Worm (Caenorhabditis elegans) whole organism, midembryonic: ENCODE measurements around the gene B0563.7.

ENCODE experiments used
- T22C8.4 ChIP-seq: fragments of 200-800 bp; sonication (Bioruptor generic); IDR thresholded peaks from 2 replicates; pipeline ENCODE4 v1.3.6; 2022; ENCODE audit warnings: missing genetic modification characterization, missing compliant biosample characterization
- cog-1 ChIP-seq: sonication (generic microtip); optimal IDR thresholded peaks from 2 replicates; lab custom pipeline; 2016; ENCODE audit warnings: missing genetic modification characterization, missing compliant biosample characterization
- flt-1 ChIP-seq: fragments of 200-800 bp; sonication (Bioruptor generic); IDR thresholded peaks from 2 replicates; pipeline ENCODE4 v1.3.6; 2022; ENCODE audit warnings: missing genetic modification characterization, missing compliant biosample characterization
- klf-2 ChIP-seq: fragments of 200-800 bp; sonication (Bioruptor generic); conservative IDR thresholded peaks from 2 replicates; pipeline ENCODE4 v1.3.6; 2022; ENCODE audit warnings: missing genetic modification reagents, missing genetic modification characterization, missing compliant biosample characterization
- med-1 ChIP-seq: sonication (generic microtip); optimal IDR thresholded peaks from 2 replicates; lab custom pipeline; 2017; ENCODE audit warnings: missing genetic modification characterization, mild to moderate bottlenecking, missing compliant biosample characterization, antibody characterized with exemption, missing genetic modification reagents; ENCODE audit not compliant: insufficient read depth
- ref-1 ChIP-seq: fragments of 200-800 bp; sonication (Bioruptor generic); conservative IDR thresholded peaks from 2 replicates; pipeline ENCODE4 v1.3.6; 2022; ENCODE audit warnings: missing genetic modification reagents, missing genetic modification characterization, missing compliant biosample characterization
- tab-1 ChIP-seq: fragments of 200-800 bp; sonication (Bioruptor generic); IDR thresholded peaks from 2 replicates; pipeline ENCODE4 v1.3.6; 2022; ENCODE audit warnings: missing genetic modification characterization, missing compliant biosample characterization
- ztf-23 ChIP-seq: fragments of 200-800 bp; sonication (Bioruptor generic); IDR thresholded peaks from 2 replicates; pipeline ENCODE4 v1.3.6; 2022; ENCODE audit warnings: missing genetic modification reagents, missing genetic modification characterization, missing compliant biosample characterization
- ztf-29 ChIP-seq: fragments of 200-800 bp; sonication (Bioruptor generic); IDR thresholded peaks from 2 replicates; pipeline ENCODE4 v1.3.6; 2022; ENCODE audit warnings: missing genetic modification reagents, missing genetic modification characterization, missing compliant biosample characterization

B0563.7 gene

DNA sequence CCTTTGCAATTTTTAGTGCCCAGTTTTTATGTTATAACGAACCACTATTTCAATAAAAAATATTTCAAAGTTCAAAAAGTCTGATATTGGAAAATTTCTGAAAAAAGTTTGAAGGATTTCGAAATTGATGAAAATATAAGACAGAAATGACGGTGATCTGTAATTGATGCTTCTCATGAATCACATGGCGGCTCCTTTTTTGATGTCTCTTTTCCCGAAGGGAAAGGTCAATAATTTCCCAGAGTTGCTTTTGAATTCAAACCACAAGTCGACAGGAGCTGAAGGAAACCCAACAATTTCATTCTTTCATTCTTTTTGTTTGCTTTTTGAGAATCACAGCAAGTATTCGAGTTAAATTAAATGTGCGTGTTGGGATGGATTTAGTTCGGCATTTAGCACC, 18.2 kb upstream of the B0563.7 start, which contains the start of gene B0563.18:
B0563.18 (plus strand) TSS at position 301 of the 400 bp plus-strand sequence.
- TF ChIP-seq med-1 (GFP tag; lab: Kevin White, UChicago) (no peak), ztf-23 (no peak), tab-1 (GFP tag; lab: Robert Waterston, UW) (no peak), flt-1 (GFP tag; lab: Robert Waterston, UW) (no peak), cog-1 (tag; lab: Kevin White, UChicago) (no peak)

DNA sequence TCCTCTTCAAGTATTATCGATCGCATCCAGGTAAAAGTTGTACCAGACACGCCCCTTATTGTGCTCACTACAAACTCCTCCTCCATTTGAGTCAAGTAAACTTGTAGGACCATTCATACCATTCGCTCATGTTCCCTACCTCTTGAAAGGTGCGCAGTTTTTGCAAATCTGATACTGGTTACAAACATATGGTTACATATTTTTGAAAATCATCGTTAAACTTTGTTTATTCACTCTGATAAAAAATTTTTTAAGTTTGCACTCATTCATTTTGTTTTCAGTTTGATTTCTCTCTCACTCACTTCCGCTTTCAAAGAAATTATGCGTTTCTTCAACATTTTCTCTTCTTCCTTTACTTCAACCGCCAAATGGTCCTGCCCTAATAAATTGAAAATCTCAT, 17.1 kb upstream of the B0563.7 start, which contains the start of gene B0563.1:
B0563.1 (plus strand) TSS at position 301 of the 400 bp plus-strand sequence.
- no peak for TF ChIP-seq tab-1 (GFP tag; lab: Robert Waterston, UW)
- TF ChIP-seq med-1 (GFP tag; lab: Kevin White, UChicago), result no peak
- TF ChIP-seq ztf-23, result no peak
- TF ChIP-seq klf-2 (GFP tag; lab: Robert Waterston, UW), result no peak
- no peak for TF ChIP-seq ref-1 (GFP tag; lab: Robert Waterston, UW)
- TF ChIP-seq cog-1 (tag; lab: Kevin White, UChicago), result no peak
- no peak for TF ChIP-seq T22C8.4 (GFP tag; lab: Robert Waterston, UW)
- no peak for TF ChIP-seq flt-1 (GFP tag; lab: Robert Waterston, UW)
- TF ChIP-seq ztf-29, result no peak

DNA sequence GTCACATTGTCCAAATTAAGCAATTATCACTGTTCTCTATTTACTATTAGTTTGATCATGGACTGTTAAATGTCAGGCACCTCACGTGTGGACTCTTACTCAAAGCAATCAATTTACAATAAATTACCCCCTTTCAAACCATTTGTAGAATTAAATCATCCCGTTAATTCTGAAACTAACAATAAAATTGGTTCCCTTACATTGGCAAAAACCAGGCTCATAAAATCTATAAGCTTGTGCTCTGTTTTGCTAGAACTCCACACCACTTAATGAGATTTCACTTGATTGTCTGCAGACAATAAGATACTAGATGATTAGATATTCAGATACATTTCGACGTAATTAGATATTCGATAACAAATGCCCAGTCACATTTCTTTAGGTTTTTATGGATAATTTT, 15.9 kb upstream of the B0563.7 start:
- no peak for TF ChIP-seq flt-1 (GFP tag; lab: Robert Waterston, UW)
- no peak for TF ChIP-seq cog-1 (tag; lab: Kevin White, UChicago)
- TF ChIP-seq tab-1 (GFP tag; lab: Robert Waterston, UW), result no peak
- no peak for TF ChIP-seq klf-2 (GFP tag; lab: Robert Waterston, UW)
- no peak for TF ChIP-seq T22C8.4 (GFP tag; lab: Robert Waterston, UW)
- TF ChIP-seq med-1 (GFP tag; lab: Kevin White, UChicago), result no peak

- TF ChIP-seq T22C8.4 (GFP tag; lab: Robert Waterston, UW), result no peak
- no peak for TF ChIP-seq ref-1 (GFP tag; lab: Robert Waterston, UW)
- no peak for TF ChIP-seq ztf-29
- no peak for TF ChIP-seq cog-1 (tag; lab: Kevin White, UChicago)
These were observed 14.1 kb upstream of the B0563.7 start, which contains the start of gene B0563.9 for ce11 chrX:9168239-9168638. TSS of gene B0563.9 (plus strand) at chrX:9168539.

DNA sequence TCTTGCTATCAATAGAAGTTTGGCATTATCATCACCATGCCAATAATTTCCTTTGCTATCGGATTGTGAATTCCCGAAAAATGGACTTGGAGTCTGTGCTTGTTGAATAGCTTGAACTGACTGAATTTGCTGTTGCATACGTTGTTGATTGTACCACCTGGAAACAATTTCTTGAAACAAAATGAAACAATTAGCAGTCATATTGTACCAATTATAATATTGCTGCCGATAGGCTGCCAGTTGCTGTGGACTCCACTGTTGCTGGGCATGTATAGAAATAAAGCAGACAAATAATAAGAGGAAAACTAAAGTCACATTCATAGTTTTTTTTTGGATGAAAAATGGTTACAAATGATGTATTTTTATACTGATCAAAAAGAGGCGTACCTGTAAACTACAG, 12.8 kb upstream of the B0563.7 start, which contains the start of gene B0563.10:
B0563.10 (minus strand) TSS at position 325 of the 400 bp plus-strand sequence.
- TF ChIP-seq cog-1 (tag; lab: Kevin White, UChicago), result no peak
- no peak for TF ChIP-seq ref-1 (GFP tag; lab: Robert Waterston, UW)
- TF ChIP-seq med-1 (GFP tag; lab: Kevin White, UChicago), result no peak
- no peak for TF ChIP-seq ztf-23
- TF ChIP-seq ztf-29, result no peak
- TF ChIP-seq tab-1 (GFP tag; lab: Robert Waterston, UW), result no peak
- no peak for TF ChIP-seq klf-2 (GFP tag; lab: Robert Waterston, UW)
- TF ChIP-seq T22C8.4 (GFP tag; lab: Robert Waterston, UW), result no peak
- TF ChIP-seq flt-1 (GFP tag; lab: Robert Waterston, UW), result no peak

- no peak for TF ChIP-seq ztf-23
- no peak for TF ChIP-seq flt-1 (GFP tag; lab: Robert Waterston, UW)
- TF ChIP-seq med-1 (GFP tag; lab: Kevin White, UChicago), result no peak
- TF ChIP-seq T22C8.4 (GFP tag; lab: Robert Waterston, UW), result no peak
- TF ChIP-seq klf-2 (GFP tag; lab: Robert Waterston, UW), result no peak
- no peak for TF ChIP-seq ref-1 (GFP tag; lab: Robert Waterston, UW)
- TF ChIP-seq tab-1 (GFP tag; lab: Robert Waterston, UW), result no peak
- TF ChIP-seq cog-1 (tag; lab: Kevin White, UChicago), result no peak
- no peak for TF ChIP-seq ztf-29
These were observed 8.7 kb upstream of the B0563.7 start, which contains the start of gene tsp-11 for ce11 chrX:9162864-9163263. TSS of gene tsp-11 (plus strand) at chrX:9163164.

DNA sequence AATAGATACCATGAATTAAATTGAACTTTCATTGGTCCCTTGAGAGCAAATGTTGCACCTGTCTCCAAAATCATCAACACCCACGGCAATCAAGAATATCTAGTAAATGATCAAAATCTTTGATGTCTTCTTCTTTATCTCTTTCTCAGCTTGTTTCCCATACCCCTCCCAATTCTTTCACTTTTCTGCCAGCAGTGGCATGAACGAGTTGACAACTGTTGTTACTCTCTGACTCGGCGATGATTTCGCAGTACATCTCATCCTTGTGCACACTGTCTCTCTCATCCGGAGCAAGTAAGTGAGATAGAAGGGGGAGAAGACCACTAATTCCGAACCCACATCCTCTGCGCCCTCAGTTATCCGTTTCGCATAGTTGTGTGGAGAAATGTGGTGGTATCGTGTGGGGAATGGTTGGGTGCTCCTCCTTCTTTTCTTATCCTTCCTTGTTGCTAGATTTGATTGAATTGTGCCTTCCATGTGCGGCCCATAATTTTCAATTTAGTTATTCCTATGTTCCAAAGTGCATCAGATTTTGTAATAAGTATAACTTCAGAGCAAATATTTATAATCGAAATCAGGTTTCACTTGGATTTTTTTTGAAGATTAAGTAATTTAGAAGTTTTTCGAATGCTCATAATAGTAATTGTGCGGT, 7.3 kb upstream of the B0563.7 start:
- TF ChIP-seq cog-1 (tag; lab: Kevin White, UChicago), result no peak
- no peak for TF ChIP-seq ztf-29
- TF ChIP-seq ref-1 (GFP tag; lab: Robert Waterston, UW), result no peak
- no peak for TF ChIP-seq ztf-23
- no peak for TF ChIP-seq klf-2 (GFP tag; lab: Robert Waterston, UW)
- no peak for TF ChIP-seq flt-1 (GFP tag; lab: Robert Waterston, UW)
- no peak for TF ChIP-seq med-1 (GFP tag; lab: Kevin White, UChicago)
- no peak for TF ChIP-seq tab-1 (GFP tag; lab: Robert Waterston, UW)
- no peak for TF ChIP-seq T22C8.4 (GFP tag; lab: Robert Waterston, UW)

- TF ChIP-seq ztf-23, result no peak
- no peak for TF ChIP-seq ref-1 (GFP tag; lab: Robert Waterston, UW)
- TF ChIP-seq tab-1 (GFP tag; lab: Robert Waterston, UW), result no peak
- no peak for TF ChIP-seq cog-1 (tag; lab: Kevin White, UChicago)
- TF ChIP-seq T22C8.4 (GFP tag; lab: Robert Waterston, UW), result no peak
- TF ChIP-seq ztf-29, result no peak
These were observed 1.6 kb upstream of the B0563.7 start for ce11 chrX:9155751-9156150.

ce11 chrX:9150269-9150744, 3.8 kb downstream of the B0563.7 start, which contains the start of gene tmbi-4:
TSS of gene tmbi-4 (plus strand) at chrX:9150694.
- no peak for TF ChIP-seq ztf-23
- TF ChIP-seq tab-1 (GFP tag; lab: Robert Waterston, UW), result no peak
- TF ChIP-seq klf-2 (GFP tag; lab: Robert Waterston, UW), result no peak
- no peak for TF ChIP-seq ztf-29
- TF ChIP-seq cog-1 (tag; lab: Kevin White, UChicago), result no peak
- TF ChIP-seq flt-1 (GFP tag; lab: Robert Waterston, UW), result no peak
- TF ChIP-seq T22C8.4 (GFP tag; lab: Robert Waterston, UW), result no peak
